Worm (Caenorhabditis elegans): ENCODE results near the gene C56A3.8.

The C56A3.8 gene

DNA sequence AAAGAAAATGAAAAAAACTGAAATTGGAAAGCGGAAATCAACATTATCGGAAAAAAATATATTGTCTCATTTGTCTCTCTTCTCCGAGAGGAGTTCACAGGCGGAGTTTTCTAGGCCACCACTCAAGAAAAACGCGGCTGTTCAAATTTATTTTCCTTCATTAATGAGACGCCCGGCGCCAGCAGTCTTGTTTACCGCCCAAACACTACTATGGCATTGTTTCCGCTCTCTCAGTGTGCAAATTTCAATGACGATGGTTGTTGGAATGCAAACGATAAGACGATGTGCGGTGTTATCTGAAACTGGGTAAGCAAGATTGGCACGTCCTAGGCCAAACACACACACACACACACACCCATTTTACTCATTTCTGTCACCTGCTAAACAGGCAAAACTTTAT lies 3.3 kb upstream of the C56A3.8 start, which contains the start of gene cav-2 (continued):
- TF ChIP-seq aly-2 (tag; optimal IDR thresholded peaks at IDR 0.05) = no peak
- no peak for TF ChIP-seq mef-2 (tag; optimal IDR thresholded peaks at IDR 0.05)
- peak; percentile 86 for TF ChIP-seq mab-9 (GFP tag; IDR thresholded peaks at IDR 0.05)
- TF ChIP-seq ztf-11 (tag; optimal IDR thresholded peaks at IDR 0.05) = peak in 1 of 2 experiments; percentile 97
- peak; percentile 28 for TF ChIP-seq sup-37 (GFP tag; optimal IDR thresholded peaks at IDR 0.05)
- TF ChIP-seq pax-3 (tag; optimal IDR thresholded peaks at IDR 0.05) = peak; percentile 99
- peak; percentile 33 for TF ChIP-seq hlh-17 (GFP tag; optimal IDR thresholded peaks at IDR 0.05; ENCODE audit: borderline replicate concordance)
- peak; percentile 46 for TF ChIP-seq blmp-1 (tag; optimal IDR thresholded peaks at IDR 0.05)
- TF ChIP-seq ceh-88 (GFP tag; IDR thresholded peaks at IDR 0.05) = 0 out of 2 replicates have a peak, but pooled peaks have one; percentile 29
- peak; percentile 87 for TF ChIP-seq snu-23 (GFP tag; optimal IDR thresholded peaks at IDR 0.05)
- TF ChIP-seq nhr-47 (tag; optimal IDR thresholded peaks at IDR 0.05) = peak; percentile 91
- peak in 1 of 2 experiments; percentile 50 for TF ChIP-seq mdl-1 (tag; optimal IDR thresholded peaks at IDR 0.05)
- peak; percentile 68 for TF ChIP-seq mep-1 (tag; optimal IDR thresholded peaks at IDR 0.05)
- no peak for TF ChIP-seq tlp-1 (tag; optimal IDR thresholded peaks at IDR 0.05)
- TF ChIP-seq ceh-82 (tag; optimal IDR thresholded peaks at IDR 0.05) = peak; percentile 67 to 79 (median 76)
- peak; percentile 97 for TF ChIP-seq ceh-90 (tag; optimal IDR thresholded peaks at IDR 0.05)
- no peak for TF ChIP-seq ces-1 (GFP tag; optimal IDR thresholded peaks at IDR 0.05)
- TF ChIP-seq grh-1 (GFP tag; IDR thresholded peaks at IDR 0.05) = peak; percentile 88
- TF ChIP-seq skn-1 (tag; optimal IDR thresholded peaks at IDR 0.05) = peak; percentile 42
- TF ChIP-seq sox-4 (tag; optimal IDR thresholded peaks at IDR 0.05) = peak; percentile 92
- TF ChIP-seq xbp-1 (tag; optimal IDR thresholded peaks at IDR 0.05) = peak; percentile 88
- TF ChIP-seq lin-35 (GFP tag; optimal IDR thresholded peaks at IDR 0.05) = peak; percentile 96
- peak; percentile 66 for TF ChIP-seq Y116A8C.19 (tag; optimal IDR thresholded peaks at IDR 0.05; ENCODE audit: borderline replicate concordance)
- TF ChIP-seq lin-13 (GFP tag; optimal IDR thresholded peaks at IDR 0.05) = peak; percentile 65
- TF ChIP-seq C16A3.4 (tag; optimal IDR thresholded peaks at IDR 0.05) = peak; percentile 63
- TF ChIP-seq nhr-12 (tag; optimal IDR thresholded peaks at IDR 0.05) = no peak
- TF ChIP-seq nhr-28 (tag; optimal IDR thresholded peaks at IDR 0.05) = no peak
- TF ChIP-seq lir-3 (tag; optimal IDR thresholded peaks at IDR 0.05; ENCODE audit: poor library complexity) = peak; percentile 96
- peak; percentile 92 for TF ChIP-seq tbx-2 (tag; optimal IDR thresholded peaks at IDR 0.05)
- TF ChIP-seq alr-1 (tag; optimal IDR thresholded peaks at IDR 0.05; ENCODE audit: borderline replicate concordance) = peak; percentile 12
- peak; percentile 61 for TF ChIP-seq efl-3 (GFP tag; optimal IDR thresholded peaks at IDR 0.05)
- TF ChIP-seq aha-1 (tag; optimal IDR thresholded peaks at IDR 0.05) = no peak
- peak; percentile 91 for TF ChIP-seq nhr-20 (tag; optimal IDR thresholded peaks at IDR 0.05)
- peak; percentile 72 for TF ChIP-seq fos-1 (tag; optimal IDR thresholded peaks at IDR 0.05)
- peak; percentile 10 for TF ChIP-seq nhr-77 (tag; optimal IDR thresholded peaks at IDR 0.05)
- TF ChIP-seq nhr-19 (GFP tag; conservative IDR thresholded peaks at IDR 0.05) = peak; percentile 88
- TF ChIP-seq lin-14 (GFP tag; optimal IDR thresholded peaks at IDR 0.05) = peak; percentile 82
- TF ChIP-seq jun-1 (tag; optimal IDR thresholded peaks at IDR 0.05) = peak; percentile 66
- TF ChIP-seq C04F5.9 (tag; optimal IDR thresholded peaks at IDR 0.05) = peak; percentile 74
- TF ChIP-seq nhr-71 (tag; optimal IDR thresholded peaks at IDR 0.05) = peak; percentile 93
- TF ChIP-seq nhr-237 (tag; optimal IDR thresholded peaks at IDR 0.05) = peak; percentile 56
- TF ChIP-seq nhr-76 (tag; optimal IDR thresholded peaks at IDR 0.05) = no peak
- TF ChIP-seq ceh-63 (GFP tag; optimal IDR thresholded peaks at IDR 0.05) = no peak
- TF ChIP-seq hpl-2 (GFP tag; optimal IDR thresholded peaks at IDR 0.05) = no peak
- peak; percentile 76 for TF ChIP-seq fkh-8 (tag; optimal IDR thresholded peaks at IDR 0.05)
- peak in 2 of 6 experiments; percentile 38 to 78 for TF ChIP-seq elt-3 (tag; optimal IDR thresholded peaks at IDR 0.05)
- TF ChIP-seq nhr-11 (tag; optimal IDR thresholded peaks at IDR 0.05) = peak; percentile 50
- TF ChIP-seq dpl-1 (GFP tag; optimal IDR thresholded peaks at IDR 0.05) = peak; percentile 92 to 99 (median 96)
- no peak for TF ChIP-seq fkh-10 (GFP tag; optimal IDR thresholded peaks at IDR 0.05)
- no peak for TF ChIP-seq ztf-4 (tag; optimal IDR thresholded peaks at IDR 0.05)
- TF ChIP-seq swsn-7 (tag; optimal IDR thresholded peaks at IDR 0.05) = peak; percentile 86
- peak; percentile 61 for TF ChIP-seq hlh-4 (tag; optimal IDR thresholded peaks at IDR 0.05)
- no peak for TF ChIP-seq zag-1 (tag; optimal IDR thresholded peaks at IDR 0.05)

Measured in whole organism, L1 larva.